Fruit fly (Drosophila melanogaster): ENCODE data around the gene RhoGAP102A.
A peak's percentile ranks its signal among the peaks of the same experiment; 100 is the strongest.

The RhoGAP102A gene

dm6 chr4:225824-226223 is 29.0 kb upstream of the RhoGAP102A start (continued):
- TF ChIP-seq Rx (GFP tag; IDR thresholded peaks at IDR 0.05) (no peak), CG6765 (GFP tag; optimal IDR thresholded peaks at IDR 0.05) (no peak), gt (GFP tag; IDR thresholded peaks at IDR 0.05) (no peak), CG4282 (GFP tag; optimal IDR thresholded peaks at IDR 0.05) (no peak), CG34422 (GFP tag; IDR thresholded peaks at IDR 0.05) (no peak), HLHmδ (GFP tag; optimal IDR thresholded peaks at IDR 0.05) (no peak), Deaf1 (tag; optimal IDR thresholded peaks at IDR 0.05) (no peak), sim (GFP tag; IDR thresholded peaks at IDR 0.05) (no peak), ci (GFP tag; IDR thresholded peaks at IDR 0.05) (no peak), CG8924 (tag; optimal IDR thresholded peaks at IDR 0.05) (no peak), CG3847 (GFP tag; IDR thresholded peaks at IDR 0.05) (no peak), CG10543 (GFP tag; optimal IDR thresholded peaks at IDR 0.05) (peak; percentile 39), Hsf (GFP tag; optimal IDR thresholded peaks at IDR 0.05) (no peak), Ets65A (GFP tag) (no peak), CG9215 (GFP tag; IDR thresholded peaks at IDR 0.05) (no peak), HLH54F (GFP tag; optimal IDR thresholded peaks at IDR 0.05) (no peak), NC2α (GFP tag; optimal IDR thresholded peaks at IDR 0.05) (no peak), ATbp (GFP tag; optimal IDR thresholded peaks at IDR 0.05) (no peak), Dip2 (GFP tag; IDR thresholded peaks at IDR 0.05) (no peak), sna (GFP tag; IDR thresholded peaks at IDR 0.05; ENCODE audit: partially characterized antibody) (no peak), gsb (GFP tag; IDR thresholded peaks at IDR 0.05) (no peak), CG32772 (GFP tag; IDR thresholded peaks at IDR 0.05) (no peak), Dp (GFP tag; optimal IDR thresholded peaks at IDR 0.05) (no peak), gcm (GFP tag; optimal IDR thresholded peaks at IDR 0.05) (no peak), stwl (tag; optimal IDR thresholded peaks at IDR 0.05) (peak; percentile 29), Doc2 (GFP tag; IDR thresholded peaks at IDR 0.05) (no peak), Antp (GFP tag; optimal IDR thresholded peaks at IDR 0.05) (no peak), CG4820 (GFP tag; optimal IDR thresholded peaks at IDR 0.05) (no peak), cad (GFP tag; optimal IDR thresholded peaks at IDR 0.05) (no peak), CG18476 (GFP tag; optimal IDR thresholded peaks at IDR 0.05) (no peak), caup (GFP tag; optimal IDR thresholded peaks at IDR 0.05; ENCODE audit: severe bottlenecking) (no peak), prd (optimal IDR thresholded peaks at IDR 0.05) (no peak), prd (GFP tag; IDR thresholded peaks at IDR 0.05) (no peak), MESR4 (GFP tag; optimal IDR thresholded peaks at IDR 0.05) (peak; percentile 11), Med (GFP tag) (peak; percentile 69), pan (optimal IDR thresholded peaks at IDR 0.05) (no peak), pan (GFP tag; optimal IDR thresholded peaks at IDR 0.05 in 1 of 2, IDR thresholded peaks at IDR 0.05 in 1 of 2) (no peak), Vsx1 (GFP tag; optimal IDR thresholded peaks at IDR 0.05) (peak; percentile 49), CHES-1-like (GFP tag; optimal IDR thresholded peaks at IDR 0.05) (peak; percentile 5), CG11695 (GFP tag; IDR thresholded peaks at IDR 0.05) (0 out of 3 replicates have a peak, but pooled peaks have one; percentile 39), aop (GFP tag; IDR thresholded peaks at IDR 0.05) (no peak), so (GFP tag; IDR thresholded peaks at IDR 0.05) (no peak), CG30020 (tag; optimal IDR thresholded peaks at IDR 0.05) (peak; percentile 71), CG10959 (GFP tag; IDR thresholded peaks at IDR 0.05) (no peak), CG10565 (GFP tag; optimal IDR thresholded peaks at IDR 0.05) (no peak), sd (tag; optimal IDR thresholded peaks at IDR 0.05) (no peak), Hmr (GFP tag; optimal IDR thresholded peaks at IDR 0.05) (no peak), CG12769 (tag; optimal IDR thresholded peaks at IDR 0.05) (peak; percentile 41), D (optimal IDR thresholded peaks at IDR 0.05) (no peak), D (GFP tag; optimal IDR thresholded peaks at IDR 0.05) (peak; percentile 22), B-H1 (GFP tag; IDR thresholded peaks at IDR 0.05) (no peak), Sry-δ (GFP tag; optimal IDR thresholded peaks at IDR 0.05) (no peak), CG10267 (tag; optimal IDR thresholded peaks at IDR 0.05) (no peak)
